Fruit fly (Drosophila melanogaster): ENCODE measurements around the gene Tmc.

DNA sequence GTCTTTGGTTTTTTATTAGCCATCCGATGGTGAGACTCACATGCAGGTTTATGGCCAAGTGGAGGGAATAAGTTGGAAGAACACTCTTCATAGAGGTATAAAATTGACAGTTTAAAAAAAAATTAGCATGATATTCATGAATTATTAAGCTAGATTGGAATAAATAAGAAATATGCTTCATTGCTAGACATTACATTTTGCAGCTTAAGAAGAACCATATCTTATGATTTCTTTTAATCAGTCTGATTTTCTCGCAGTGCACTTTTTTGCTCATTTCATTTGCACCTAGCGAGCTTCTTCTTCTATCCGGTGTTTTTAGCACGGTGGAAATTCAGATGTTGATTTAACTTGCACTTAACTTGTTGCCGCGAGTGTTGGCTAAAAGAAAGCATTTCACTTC, 27.7 kb upstream of the Tmc start:
- no peak for TF ChIP-seq CG1620 (GFP tag; optimal IDR thresholded peaks at IDR 0.05)
- no peak for TF ChIP-seq kay (GFP tag; ENCODE audit: borderline replicate concordance)
- TF ChIP-seq Crg-1 (GFP tag; optimal IDR thresholded peaks at IDR 0.05), result no peak
- TF ChIP-seq bab1 (GFP tag; optimal IDR thresholded peaks at IDR 0.05), result no peak
- no peak for TF ChIP-seq cnc (optimal IDR thresholded peaks at IDR 0.05)
- no peak for TF ChIP-seq CG33017 (tag; optimal IDR thresholded peaks at IDR 0.05)
